Worm (Caenorhabditis elegans) whole organism, L3 larva: ENCODE measurements around the gene phat-8.

Experiments
- R02D3.7 ChIP-seq: fragments of 150-350 bp; optimal IDR thresholded peaks from 2 replicates; lab custom pipeline; 2014; ENCODE audit warnings: missing biosample characterization, missing genetic modification characterization
- aly-2 ChIP-seq: fragments of 150-350 bp; optimal IDR thresholded peaks from 2 replicates; lab custom pipeline; 2014; ENCODE audit warnings: missing biosample characterization, missing genetic modification characterization
- ceh-16 ChIP-seq: sonication (generic microtip); optimal IDR thresholded peaks from 2 replicates; lab custom pipeline; 2017; ENCODE audit warnings: missing biosample characterization, missing genetic modification characterization
- ceh-82 ChIP-seq: fragments of 150-350 bp; optimal IDR thresholded peaks from 2 replicates; lab custom pipeline; 2014; ENCODE audit warnings: missing biosample characterization, missing genetic modification characterization
- ceh-9 ChIP-seq: sonication (generic microtip); optimal IDR thresholded peaks from 2 replicates; lab custom pipeline; 2018; ENCODE audit warnings: missing biosample characterization, missing genetic modification characterization
- daf-12 ChIP-seq: fragments of 150-350 bp; optimal IDR thresholded peaks from 2 replicates; lab custom pipeline; 2014; ENCODE audit warnings: missing biosample characterization, missing genetic modification reagents, missing genetic modification characterization
- egl-27 ChIP-seq: sonication (generic microtip); optimal IDR thresholded peaks from 4 replicates; lab custom pipeline; 2017; ENCODE audit warnings: missing biosample characterization, missing genetic modification reagents, missing genetic modification characterization
- elt-1 ChIP-seq: fragments of 150-350 bp; optimal IDR thresholded peaks from 2 replicates; lab custom pipeline; 2014; ENCODE audit warnings: missing biosample characterization, missing genetic modification characterization
- eor-1 ChIP-seq, 2 experiments: fragments of 150-350 bp; optimal IDR thresholded peaks; 2 replicates each; lab custom pipeline; 2014 to 2018; ENCODE audit warnings: missing biosample characterization in 2 of 2, missing genetic modification characterization in 2 of 2
- fkh-10 ChIP-seq: sonication (generic microtip); optimal IDR thresholded peaks from 2 replicates; lab custom pipeline; 2017; ENCODE audit warnings: missing biosample characterization, missing genetic modification reagents, missing genetic modification characterization
- fkh-2 ChIP-seq: fragments of 150-350 bp; optimal IDR thresholded peaks from 2 replicates; lab custom pipeline; 2014; ENCODE audit warnings: missing biosample characterization, missing genetic modification reagents, missing genetic modification characterization
- fos-1 ChIP-seq: fragments of 150-350 bp; optimal IDR thresholded peaks from 2 replicates; lab custom pipeline; 2014; ENCODE audit warnings: missing biosample characterization, missing genetic modification characterization
- hmg-11 ChIP-seq: sonication (generic microtip); optimal IDR thresholded peaks from 2 replicates; lab custom pipeline; 2016; ENCODE audit warnings: missing genetic modification characterization, missing compliant biosample characterization
- jun-1 ChIP-seq: fragments of 150-350 bp; optimal IDR thresholded peaks from 2 replicates; lab custom pipeline; 2014; ENCODE audit warnings: missing biosample characterization, missing genetic modification reagents, missing genetic modification characterization
- lin-15B ChIP-seq: fragments of 150-350 bp; optimal IDR thresholded peaks from 2 replicates; lab custom pipeline; 2014; ENCODE audit warnings: missing biosample characterization, missing genetic modification characterization
- lin-39 ChIP-seq: fragments of 150-350 bp; optimal IDR thresholded peaks from 2 replicates; lab custom pipeline; 2018; ENCODE audit warnings: missing biosample characterization, missing genetic modification reagents, missing genetic modification characterization
- lsy-12 ChIP-seq: sonication (generic microtip); optimal IDR thresholded peaks from 2 replicates; lab custom pipeline; 2016; ENCODE audit warnings: mild to moderate bottlenecking, missing genetic modification characterization, missing compliant biosample characterization
- mdl-1 ChIP-seq: fragments of 150-350 bp; optimal IDR thresholded peaks from 2 replicates; lab custom pipeline; 2014; ENCODE audit warnings: missing biosample characterization, missing genetic modification characterization
- mml-1 ChIP-seq: fragments of 150-350 bp; sonication (generic microtip); optimal IDR thresholded peaks from 3 replicates; lab custom pipeline; 2014; ENCODE audit warnings: missing biosample characterization, missing genetic modification characterization
- nhr-11 ChIP-seq: fragments of 150-350 bp; optimal IDR thresholded peaks from 2 replicates; lab custom pipeline; 2014; ENCODE audit warnings: missing biosample characterization, missing genetic modification characterization
- nhr-12 ChIP-seq: fragments of 150-350 bp; optimal IDR thresholded peaks from 2 replicates; lab custom pipeline; 2014; ENCODE audit warnings: missing biosample characterization, missing genetic modification characterization
- nhr-23 ChIP-seq: fragments of 150-350 bp; optimal IDR thresholded peaks from 2 replicates; lab custom pipeline; 2014; ENCODE audit warnings: missing biosample characterization, missing genetic modification reagents, missing genetic modification characterization
- nhr-28 ChIP-seq: fragments of 150-350 bp; optimal IDR thresholded peaks from 2 replicates; lab custom pipeline; 2014; ENCODE audit warnings: missing biosample characterization, missing genetic modification characterization
- nhr-43 ChIP-seq: sonication (generic microtip); optimal IDR thresholded peaks from 2 replicates; lab custom pipeline; 2016; ENCODE audit warnings: mild to moderate bottlenecking, missing genetic modification characterization, missing compliant biosample characterization; ENCODE audit not compliant: poor library complexity, severe bottlenecking
- nhr-67 ChIP-seq: fragments of 150-350 bp; optimal IDR thresholded peaks from 2 replicates; lab custom pipeline; 2014; ENCODE audit warnings: missing biosample characterization, missing genetic modification characterization
- nhr-76 ChIP-seq: fragments of 150-350 bp; sonication (generic microtip); optimal IDR thresholded peaks from 5 replicates; lab custom pipeline; 2014; ENCODE audit warnings: missing biosample characterization, missing genetic modification characterization
- nhr-77 ChIP-seq: fragments of 150-350 bp; optimal IDR thresholded peaks from 2 replicates; lab custom pipeline; 2014; ENCODE audit warnings: missing biosample characterization, missing genetic modification characterization
- pha-4 ChIP-seq: fragments of 150-350 bp; optimal IDR thresholded peaks from 2 replicates; lab custom pipeline; 2014; ENCODE audit warnings: missing biosample characterization, missing genetic modification reagents, missing genetic modification characterization
- pqm-1 ChIP-seq: fragments of 150-350 bp; optimal IDR thresholded peaks from 2 replicates; lab custom pipeline; 2017; ENCODE audit warnings: missing biosample characterization, missing genetic modification characterization, inconsistent platforms
- skn-1 ChIP-seq: fragments of 150-350 bp; optimal IDR thresholded peaks from 2 replicates; lab custom pipeline; 2014; ENCODE audit warnings: missing biosample characterization, missing genetic modification characterization
- snpc-4 ChIP-seq: fragments of 150-350 bp; optimal IDR thresholded peaks from 2 replicates; lab custom pipeline; 2014; ENCODE audit warnings: missing biosample characterization, missing genetic modification characterization
- tbx-2 ChIP-seq: sonication (generic microtip); optimal IDR thresholded peaks from 2 replicates; lab custom pipeline; 2016; ENCODE audit warnings: mild to moderate bottlenecking, missing genetic modification characterization, missing compliant biosample characterization
- unc-39 ChIP-seq: sonication (generic microtip); optimal IDR thresholded peaks from 4 replicates; lab custom pipeline; 2017; ENCODE audit warnings: missing biosample characterization, missing genetic modification characterization
- unc-62 ChIP-seq: fragments of 150-350 bp; sonication (generic microtip); optimal IDR thresholded peaks from 4 replicates; lab custom pipeline; 2014; ENCODE audit warnings: missing biosample characterization, missing genetic modification reagents, missing genetic modification characterization
- zag-1 ChIP-seq: fragments of 150-350 bp; optimal IDR thresholded peaks from 2 replicates; lab custom pipeline; 2014; ENCODE audit warnings: missing biosample characterization, missing genetic modification characterization

Gene phat-8

DNA sequence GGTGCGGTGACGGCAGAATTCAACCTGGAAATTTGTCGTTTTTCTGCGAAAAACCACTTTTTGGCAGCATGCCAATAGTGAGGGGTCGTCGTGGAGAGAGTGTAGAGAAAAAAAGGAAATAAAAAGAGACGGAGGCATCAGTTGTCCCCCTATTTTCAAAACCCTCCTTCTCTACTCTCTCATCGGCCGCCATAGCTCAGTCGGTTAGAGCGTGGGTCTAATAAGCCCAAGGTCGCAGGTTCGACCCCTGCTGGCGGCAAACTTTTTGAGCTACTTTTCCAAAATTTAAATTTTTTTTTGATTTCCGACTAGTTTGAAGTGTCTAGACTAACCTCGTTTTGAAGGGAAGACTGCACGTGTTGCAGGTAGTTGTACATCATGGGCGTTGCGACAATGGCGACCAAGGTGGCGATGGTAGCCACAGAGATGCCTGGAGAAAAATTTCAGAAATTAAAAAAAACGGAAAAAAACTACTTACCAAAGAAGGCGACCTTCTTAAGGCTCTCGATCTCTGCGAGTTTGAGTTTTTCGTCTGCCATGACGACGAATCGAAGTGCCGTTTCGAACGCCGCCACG, 23.0 kb downstream of the phat-8 start, which contains the start of gene col-85 (continued):
- TF ChIP-seq jun-1 (tag; lab: Kevin White, UChicago) (peak; percentile 61), hmg-11 (peak; percentile 89)

- TF ChIP-seq fkh-10 (GFP tag; lab: Kevin White, UChicago) (no peak), ceh-16 (tag; lab: Kevin White, UChicago) (no peak), lin-39 (tag; lab: Kevin White, UChicago) (no peak), pqm-1 (tag; lab: Kevin White, UChicago) (no peak), unc-62 (no peak), ceh-82 (tag; lab: Kevin White, UChicago) (no peak), tbx-2 (tag; lab: Kevin White, UChicago) (no peak), nhr-76 (tag; lab: Kevin White, UChicago) (no peak), unc-39 (tag; lab: Kevin White, UChicago) (no peak), nhr-28 (no peak), nhr-77 (no peak), elt-1 (tag; lab: Kevin White, UChicago) (no peak), mdl-1 (no peak), zag-1 (no peak), nhr-67 (tag; lab: Kevin White, UChicago) (no peak)
These were observed 25.4 kb downstream of the phat-8 start, which contains the start of gene T21B4.3 for ce11 chrII:12496981-12497380. Gene T21B4.3 (minus strand): TSS chrII:12497081.

DNA sequence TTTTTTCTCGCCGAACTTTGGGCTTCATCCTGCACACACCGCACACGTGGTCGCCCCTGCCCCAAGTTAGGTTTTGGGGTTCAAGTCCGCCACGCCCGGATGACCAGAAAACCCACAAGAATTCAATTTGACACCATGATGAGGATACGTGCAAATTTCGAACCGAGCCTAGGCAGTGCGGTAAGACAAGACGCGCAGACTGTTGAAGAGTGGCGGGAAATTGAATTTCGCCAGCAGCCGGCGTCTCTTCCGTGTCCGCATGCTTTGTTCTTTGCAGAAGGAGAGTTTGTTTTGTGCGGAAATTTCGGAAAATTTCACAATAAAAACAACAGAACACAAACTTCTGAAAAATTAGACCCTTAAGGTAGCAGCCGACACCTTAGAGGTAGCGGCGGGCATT, 28.4 kb downstream of the phat-8 start:
- TF ChIP-seq nhr-43 (tag; lab: Kevin White, UChicago) (no peak), fkh-10 (GFP tag; lab: Kevin White, UChicago) (peak; percentile 2)

DNA sequence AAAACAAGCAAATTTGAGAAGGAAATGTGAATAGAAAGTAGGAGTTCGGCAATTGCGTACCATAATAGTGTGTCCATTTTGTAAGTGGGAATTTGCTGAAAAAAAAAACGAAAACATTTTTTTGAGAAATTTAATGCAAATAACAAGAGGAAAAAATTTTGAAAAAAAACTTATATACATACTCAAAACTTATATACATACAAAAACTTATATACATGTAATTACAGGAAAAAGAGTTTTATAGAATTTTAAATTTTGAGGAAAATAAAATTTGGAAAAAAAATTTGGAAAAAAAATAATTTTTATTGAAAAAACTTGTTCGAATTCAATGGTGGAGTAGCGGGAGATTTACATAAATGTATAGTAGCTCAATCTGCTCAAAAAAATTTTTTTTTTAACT, 31.2 kb downstream of the phat-8 start, which contains the start of gene ador-1:
Gene ador-1 (minus strand): TSS at position 101 of the 400 bp plus-strand sequence.
- TF ChIP-seq eor-1 (tag; optimal IDR thresholded peaks at IDR 0.05; lab: Kevin White, UChicago) (no peak), lin-39 (tag; lab: Kevin White, UChicago) (no peak), aly-2 (tag; lab: Kevin White, UChicago) (no peak), fos-1 (tag; lab: Kevin White, UChicago) (no peak), jun-1 (tag; lab: Kevin White, UChicago) (no peak), unc-39 (tag; lab: Kevin White, UChicago) (no peak), nhr-77 (no peak), lsy-12 (tag; lab: Kevin White, UChicago) (no peak), pqm-1 (tag; lab: Kevin White, UChicago) (no peak), daf-12 (no peak), fkh-10 (GFP tag; lab: Kevin White, UChicago) (no peak), ceh-9 (tag; lab: Kevin White, UChicago) (no peak), tbx-2 (tag; lab: Kevin White, UChicago) (no peak), mdl-1 (no peak), lin-15B (tag; lab: Kevin White, UChicago) (no peak), pha-4 (tag; lab: Kevin White, UChicago) (no peak)

ce11 chrII:12506511-12506910, 34.9 kb downstream of the phat-8 start:
- TF ChIP-seq nhr-11 (peak; percentile 10), eor-1 (tag; optimal IDR thresholded peaks at IDR 0.05; lab: Kevin White, UChicago) (no peak), mml-1 (tag; lab: Kevin White, UChicago) (no peak), fkh-2 (tag; lab: Kevin White, UChicago) (no peak), nhr-76 (tag; lab: Kevin White, UChicago) (no peak)

DNA sequence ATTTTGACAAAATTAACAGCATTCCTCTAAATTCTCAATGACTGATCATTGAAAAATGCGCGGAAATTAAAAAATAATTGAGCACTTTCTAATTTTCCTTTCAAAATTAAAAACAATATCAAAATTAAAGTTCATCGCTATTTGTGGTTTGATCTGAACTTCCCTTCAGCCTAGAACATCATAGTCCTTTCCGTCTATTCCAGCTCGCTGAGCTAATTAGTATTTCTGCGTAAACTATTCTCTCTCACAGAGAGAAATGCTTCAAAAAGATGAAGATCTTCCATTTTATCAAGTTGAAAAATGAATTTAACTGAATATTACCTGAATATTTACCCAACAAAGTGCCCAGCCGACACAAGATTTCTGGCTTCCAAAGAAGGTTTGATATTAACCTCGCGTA, 35.4 kb downstream of the phat-8 start, which contains the start of gene srh-68:
Gene srh-68 (plus strand): TSS at position 301 of the 400 bp plus-strand sequence.
- TF ChIP-seq skn-1 (no peak), nhr-12 (tag; lab: Kevin White, UChicago) (no peak), nhr-77 (no peak), jun-1 (tag; lab: Kevin White, UChicago) (no peak), nhr-76 (tag; lab: Kevin White, UChicago) (no peak), hmg-11 (no peak), lsy-12 (tag; lab: Kevin White, UChicago) (no peak), R02D3.7 (tag; lab: Kevin White, UChicago) (no peak), lin-39 (tag; lab: Kevin White, UChicago) (no peak), pha-4 (tag; lab: Kevin White, UChicago) (no peak), ceh-16 (tag; lab: Kevin White, UChicago) (no peak), mml-1 (tag; lab: Kevin White, UChicago) (no peak), egl-27 (tag; lab: Kevin White, UChicago) (no peak), snpc-4 (tag; lab: Kevin White, UChicago) (no peak), nhr-23 (no peak), mdl-1 (no peak), ceh-82 (tag; lab: Kevin White, UChicago) (no peak), nhr-28 (no peak)
- TF ChIP-seq, all 47 proteins: peak for 0
